Fruit fly (Drosophila melanogaster) whole organism, embryonic: ENCODE results near the gene CG7164.
A peak's percentile ranks its signal among the peaks of the same experiment; 100 is the strongest.

ENCODE experiments used
- Ada2b ChIP-seq: fragments of 200-800 bp; sonication (Bioruptor generic); IDR thresholded peaks from 2 replicates; pipeline ENCODE4 v1.3.6; 2022; ENCODE audit warnings: missing biosample characterization, missing genetic modification characterization
- Aef1 ChIP-seq: fragments of 200-800 bp; sonication (Bioruptor generic); IDR thresholded peaks from 3 replicates; pipeline ENCODE4 v1.3.6; 2022; ENCODE audit warnings: missing biosample characterization, missing genetic modification characterization
- B-H2 ChIP-seq: fragments of 200-800 bp; sonication (Bioruptor generic); optimal IDR thresholded peaks from 2 replicates; lab custom pipeline; 2018; ENCODE audit warnings: missing biosample characterization, mild to moderate bottlenecking, missing genetic modification characterization
- BEAF-32 ChIP-seq: fragments of 200-800 bp; sonication (Bioruptor generic); optimal IDR thresholded peaks from 3 replicates; lab custom pipeline; 2017; ENCODE audit warnings: missing biosample characterization, missing genetic modification characterization, mild to moderate bottlenecking, moderate library complexity, missing genetic modification reagents
- CG10321 ChIP-seq: fragments of 200-800 bp; sonication (Bioruptor generic); IDR thresholded peaks from 2 replicates; pipeline ENCODE4 v1.3.6; 2022; ENCODE audit warnings: missing biosample characterization, missing genetic modification characterization
- CG14860 ChIP-seq: fragments of 200-800 bp; sonication (Bioruptor generic); IDR thresholded peaks from 3 replicates; pipeline ENCODE4 v1.3.6; 2022; ENCODE audit warnings: missing biosample characterization, missing genetic modification characterization; ENCODE audit not compliant: partially characterized antibody
- CG16815 ChIP-seq: fragments of 200-800 bp; sonication (Bioruptor generic); optimal IDR thresholded peaks from 3 replicates; lab custom pipeline; 2017; ENCODE audit warnings: missing biosample characterization, mild to moderate bottlenecking, missing genetic modification characterization
- CG17612 ChIP-seq: fragments of 200-800 bp; sonication (Bioruptor generic); IDR thresholded peaks from 2 replicates; pipeline ENCODE4 v1.3.6; 2022; ENCODE audit warnings: missing biosample characterization, missing genetic modification characterization
- CG17912 ChIP-seq: fragments of 200-800 bp; sonication (Bioruptor generic); optimal IDR thresholded peaks from 2 replicates; lab custom pipeline; 2018; ENCODE audit warnings: missing biosample characterization, mild to moderate bottlenecking, missing genetic modification characterization
- CG1832 ChIP-seq: fragments of 200-800 bp; sonication (Bioruptor generic); optimal IDR thresholded peaks from 2 replicates; lab custom pipeline; 2017; ENCODE audit warnings: missing biosample characterization, mild to moderate bottlenecking, missing genetic modification characterization, inconsistent platforms
- CG2116 ChIP-seq: fragments of 200-800 bp; sonication (Bioruptor generic); optimal IDR thresholded peaks from 3 replicates; lab custom pipeline; 2018; ENCODE audit warnings: missing biosample characterization, mild to moderate bottlenecking, missing genetic modification characterization
- CG32532 ChIP-seq: fragments of 200-800 bp; sonication (Bioruptor generic); IDR thresholded peaks from 2 replicates; pipeline ENCODE4 v1.3.6; 2022; ENCODE audit warnings: missing biosample characterization, missing genetic modification characterization
- CG32767 ChIP-seq: fragments of 200-800 bp; sonication (Bioruptor generic); IDR thresholded peaks from 2 replicates; pipeline ENCODE4 v1.3.6; 2022; ENCODE audit warnings: missing biosample characterization, missing genetic modification characterization
- CG33557 ChIP-seq: fragments of 200-800 bp; sonication (Bioruptor generic); optimal IDR thresholded peaks from 2 replicates; lab custom pipeline; 2019; ENCODE audit warnings: missing biosample characterization, mild to moderate bottlenecking, missing genetic modification characterization, moderate library complexity
- CG3847 ChIP-seq: fragments of 200-800 bp; sonication (Bioruptor generic); IDR thresholded peaks from 2 replicates; pipeline ENCODE4 v1.3.6; 2022; ENCODE audit warnings: missing biosample characterization, missing genetic modification characterization
- CG6689 ChIP-seq: fragments of 200-800 bp; sonication (Bioruptor generic); IDR thresholded peaks from 2 replicates; pipeline ENCODE4 v1.3.6; 2022; ENCODE audit warnings: missing biosample characterization, missing genetic modification characterization
- CG6791 ChIP-seq: fragments of 200-800 bp; sonication (Bioruptor generic); IDR thresholded peaks from 3 replicates; pipeline ENCODE4 v1.3.6; 2022; ENCODE audit warnings: missing biosample characterization, missing genetic modification characterization; ENCODE audit not compliant: partially characterized antibody
- CG8290 ChIP-seq, 3 experiments: fragments of 200-800 bp; sonication (Bioruptor generic); optimal IDR thresholded peaks; 2 replicates each; lab custom pipeline; 2016 to 2019; ENCODE audit warnings: missing biosample characterization in 3 of 3, missing genetic modification characterization in 3 of 3, mild to moderate bottlenecking in 2 of 3, moderate library complexity in 1 of 3
- Dbx ChIP-seq: fragments of 200-800 bp; sonication (Bioruptor generic); IDR thresholded peaks from 3 replicates; pipeline ENCODE4 v1.3.6; 2022; ENCODE audit warnings: missing biosample characterization, missing genetic modification characterization
- Dip3 ChIP-seq: fragments of 200-800 bp; sonication (Bioruptor generic); optimal IDR thresholded peaks from 3 replicates; lab custom pipeline; 2016; ENCODE audit warnings: missing biosample characterization, missing genetic modification characterization
- Eip74EF ChIP-seq, 2 experiments: fragments of 200-800 bp in 1 of 2; fragments of >200 bp in 1 of 2; sonication (Bioruptor generic) in 1 of 2; optimal IDR thresholded peaks; 2 replicates each; lab custom pipeline; 2017 to 2019; ENCODE audit warnings: missing biosample characterization in 2 of 2, missing genetic modification characterization in 2 of 2, mild to moderate bottlenecking in 1 of 2, moderate library complexity in 1 of 2
- HLH3B ChIP-seq: fragments of 200-800 bp; sonication (Bioruptor generic); IDR thresholded peaks from 2 replicates; pipeline ENCODE4 v1.3.6; 2022; ENCODE audit warnings: missing biosample characterization, missing genetic modification characterization
- HLH4C ChIP-seq: fragments of 200-800 bp; sonication (Bioruptor generic); IDR thresholded peaks from 3 replicates; pipeline ENCODE4 v1.3.6; 2022; ENCODE audit warnings: missing biosample characterization, missing genetic modification characterization; ENCODE audit not compliant: partially characterized antibody
- HmgZ ChIP-seq: fragments of 200-800 bp; sonication (Bioruptor generic); optimal IDR thresholded peaks from 2 replicates; lab custom pipeline; 2018; ENCODE audit warnings: missing biosample characterization, mild to moderate bottlenecking, missing genetic modification characterization
- MBD-R2 ChIP-seq: fragments of 200-800 bp; sonication (Bioruptor generic); IDR thresholded peaks from 2 replicates; pipeline ENCODE4 v1.3.6; 2022; ENCODE audit warnings: missing biosample characterization, missing genetic modification characterization
- MESR4 ChIP-seq: fragments of 200-800 bp; sonication (Bioruptor generic); optimal IDR thresholded peaks from 2 replicates; lab custom pipeline; 2018; ENCODE audit warnings: missing biosample characterization, mild to moderate bottlenecking, missing genetic modification characterization, moderate library complexity
- MTF-1 ChIP-seq: fragments of 200-800 bp; sonication (Bioruptor generic); optimal IDR thresholded peaks from 2 replicates; lab custom pipeline; 2018; ENCODE audit warnings: missing biosample characterization, mild to moderate bottlenecking, missing genetic modification characterization, borderline replicate concordance
- Max ChIP-seq: fragments of 200-800 bp; sonication (Bioruptor generic); optimal IDR thresholded peaks from 2 replicates; lab custom pipeline; 2016; ENCODE audit warnings: missing biosample characterization, mild to moderate bottlenecking, missing genetic modification characterization
- Nf-YB ChIP-seq: fragments of 200-800 bp; sonication (Bioruptor generic); optimal IDR thresholded peaks from 3 replicates; lab custom pipeline; 2019; ENCODE audit warnings: missing biosample characterization, mild to moderate bottlenecking, missing genetic modification characterization, moderate library complexity
- Pdp1 ChIP-seq, 2 experiments: fragments of 200-800 bp; sonication (Bioruptor generic); optimal IDR thresholded peaks; 3 replicates each; lab custom pipeline; 2016; ENCODE audit warnings: missing biosample characterization in 2 of 2, missing genetic modification characterization in 2 of 2, mild to moderate bottlenecking in 1 of 2, moderate library complexity in 1 of 2
- Ptx1 ChIP-seq: fragments of 200-800 bp; sonication (Bioruptor generic); IDR thresholded peaks from 2 replicates; pipeline ENCODE4 v1.3.6; 2022; ENCODE audit warnings: missing biosample characterization, missing genetic modification characterization
- Rfx ChIP-seq: fragments of 200-800 bp; sonication (Bioruptor generic); IDR thresholded peaks from 2 replicates; pipeline ENCODE4 v1.3.6; 2022; ENCODE audit warnings: missing biosample characterization, missing genetic modification characterization
- Taf1 ChIP-seq: fragments of 200-800 bp; sonication (Bioruptor generic); IDR thresholded peaks from 2 replicates; pipeline ENCODE4 v1.3.6; 2022; ENCODE audit warnings: missing biosample characterization, missing genetic modification characterization
- Xbp1 ChIP-seq: fragments of 200-800 bp; sonication (Bioruptor generic); optimal IDR thresholded peaks from 3 replicates; lab custom pipeline; 2016; ENCODE audit warnings: missing biosample characterization, mild to moderate bottlenecking, missing genetic modification characterization
- YL-1 ChIP-seq: fragments of 200-800 bp; sonication (Bioruptor generic); optimal IDR thresholded peaks from 3 replicates; lab custom pipeline; 2017; ENCODE audit warnings: missing biosample characterization, mild to moderate bottlenecking, missing genetic modification characterization
- amos ChIP-seq: fragments of 200-800 bp; sonication (Bioruptor generic); IDR thresholded peaks from 2 replicates; pipeline ENCODE4 v1.3.6; 2022; ENCODE audit warnings: missing biosample characterization, missing genetic modification characterization; ENCODE audit not compliant: partially characterized antibody
- bsh ChIP-seq, 2 experiments: fragments of 200-800 bp; sonication (Bioruptor generic); optimal IDR thresholded peaks; 2 replicates each; lab custom pipeline; 2017 to 2018; ENCODE audit warnings: mild to moderate bottlenecking in 2 of 2, missing biosample characterization in 2 of 2, missing genetic modification characterization in 2 of 2, moderate library complexity in 1 of 2
- chm ChIP-seq: fragments of 200-800 bp; sonication (Bioruptor generic); IDR thresholded peaks from 2 replicates; pipeline ENCODE4 v1.3.6; 2022; ENCODE audit warnings: missing biosample characterization, missing genetic modification characterization
- cwo ChIP-seq: fragments of 200-800 bp; sonication (Bioruptor generic); optimal IDR thresholded peaks from 3 replicates; lab custom pipeline; 2017; ENCODE audit warnings: missing biosample characterization, missing genetic modification characterization, mild to moderate bottlenecking, moderate library complexity, missing genetic modification reagents
- en ChIP-seq: fragments of 200-800 bp; sonication (Bioruptor generic); optimal IDR thresholded peaks from 2 replicates; lab custom pipeline; 2016; ENCODE audit warnings: missing biosample characterization, missing genetic modification characterization
- ewg ChIP-seq: fragments of 200-800 bp; sonication (Bioruptor generic); optimal IDR thresholded peaks from 3 replicates; lab custom pipeline; 2017; ENCODE audit warnings: mild to moderate bottlenecking, missing biosample characterization, missing genetic modification reagents, missing genetic modification characterization
- exex ChIP-seq: fragments of 200-800 bp; sonication (Bioruptor generic); optimal IDR thresholded peaks from 4 replicates; lab custom pipeline; 2018; ENCODE audit warnings: missing biosample characterization, mild to moderate bottlenecking, missing genetic modification characterization, moderate library complexity
- hb ChIP-seq: fragments of 200-800 bp; sonication (Bioruptor generic); IDR thresholded peaks from 3 replicates; pipeline ENCODE4 v1.3.6; 2022; ENCODE audit warnings: missing biosample characterization, missing genetic modification characterization; ENCODE audit not compliant: partially characterized antibody
- her ChIP-seq: fragments of 200-800 bp; sonication (Bioruptor generic); optimal IDR thresholded peaks from 2 replicates; lab custom pipeline; 2016; ENCODE audit warnings: missing biosample characterization, missing genetic modification characterization
- oc ChIP-seq: fragments of 200-800 bp; sonication (Bioruptor generic); optimal IDR thresholded peaks from 2 replicates; lab custom pipeline; 2018; ENCODE audit warnings: missing biosample characterization, mild to moderate bottlenecking, missing genetic modification characterization, moderate library complexity
- sisA ChIP-seq: fragments of 200-800 bp; sonication (Bioruptor generic); IDR thresholded peaks from 2 replicates; pipeline ENCODE4 v1.3.6; 2022; ENCODE audit warnings: missing biosample characterization, missing genetic modification characterization
- ttk ChIP-seq: fragments of 200-800 bp; sonication (Bioruptor generic); IDR thresholded peaks from 2 replicates; pipeline ENCODE4 v2.1.2; 2022; ENCODE audit warnings: missing biosample characterization, missing genetic modification characterization
- vvl ChIP-seq: fragments of 200-800 bp; sonication (Bioruptor generic); IDR thresholded peaks from 2 replicates; pipeline ENCODE4 v1.3.6; 2022; ENCODE audit warnings: missing biosample characterization, missing genetic modification characterization

CG7164 gene

dm6 chr2L:7828231-7828630 is 47.0 kb downstream of the CG7164 start (continued):
- peak; percentile 57 for TF ChIP-seq amos (GFP tag; lab: Robert Waterston, UW)
- no peak for TF ChIP-seq hb (GFP tag; lab: Robert Waterston, UW)
- peak; percentile 29 for TF ChIP-seq Max
- TF ChIP-seq bsh (GFP tag; optimal IDR thresholded peaks at IDR 0.05; lab: Kevin White, UChicago): peak in 1 of 2 experiments; percentile 11
- peak; percentile 46 for TF ChIP-seq CG33557 (GFP tag; lab: Kevin White, UChicago)
- peak; percentile 4 for TF ChIP-seq oc (tag; lab: Kevin White, UChicago)
- no peak for TF ChIP-seq CG17612 (GFP tag; lab: Robert Waterston, UW)
- 0 out of 2 replicates have a peak, but pooled peaks have one; percentile 6 for TF ChIP-seq ttk (GFP tag; lab: Robert Waterston, UW)
- TF ChIP-seq CG3847 (GFP tag; lab: Robert Waterston, UW): peak; percentile 45; the same call in 1 of the 2 replicates
- no peak for TF ChIP-seq BEAF-32 (GFP tag; lab: Kevin White, UChicago)
- TF ChIP-seq Dbx (GFP tag; lab: Robert Waterston, UW): peak; percentile 27; the same call in 1 of the 3 replicates
- peak; percentile 13 for TF ChIP-seq Xbp1 (GFP tag; lab: Kevin White, UChicago)
- peak; percentile 30 for TF ChIP-seq CG8290 (GFP tag; optimal IDR thresholded peaks at IDR 0.05; lab: Kevin White, UChicago)
- TF ChIP-seq CG8290 (tag; optimal IDR thresholded peaks at IDR 0.05; lab: Kevin White, UChicago): peak; percentile 20 to 79
- peak; percentile 30; the same call in 1 of the 2 replicates for TF ChIP-seq MBD-R2 (GFP tag; lab: Robert Waterston, UW)
- peak; percentile 35; the same call in 1 of the 2 replicates for TF ChIP-seq vvl
- TF ChIP-seq Ada2b (GFP tag; lab: Robert Waterston, UW): peak; percentile 15; the same call in 1 of the 2 replicates
- peak; percentile 100 for TF ChIP-seq CG10321 (GFP tag; lab: Robert Waterston, UW)
- peak; percentile 59; the same call in 1 of the 2 replicates for TF ChIP-seq chm
- TF ChIP-seq CG32532 (GFP tag; lab: Robert Waterston, UW): peak; percentile 42; the same call in 1 of the 2 replicates
- peak; percentile 43; the same call in 1 of the 2 replicates for TF ChIP-seq Rfx (GFP tag; lab: Robert Waterston, UW)
- TF ChIP-seq sisA (GFP tag; lab: Robert Waterston, UW): no peak
- peak; percentile 97 for TF ChIP-seq YL-1 (GFP tag; lab: Kevin White, UChicago)
- TF ChIP-seq ewg (GFP tag; lab: Kevin White, UChicago): peak; percentile 73
- TF ChIP-seq Pdp1 (GFP tag; optimal IDR thresholded peaks at IDR 0.05; lab: Kevin White, UChicago): peak in 1 of 2 experiments; percentile 14
- no peak for TF ChIP-seq Ptx1 (GFP tag; lab: Robert Waterston, UW)
- peak; percentile 13; the same call in 1 of the 2 replicates for TF ChIP-seq CG6689 (GFP tag; lab: Robert Waterston, UW)
- peak; percentile 99 for TF ChIP-seq CG1832 (GFP tag; lab: Kevin White, UChicago)
- no peak for TF ChIP-seq Taf1 (GFP tag; lab: Robert Waterston, UW)
- peak; percentile 12 for TF ChIP-seq Dip3 (GFP tag; lab: Kevin White, UChicago)
- TF ChIP-seq CG32767: peak; percentile 89
- no peak for TF ChIP-seq en (GFP tag; lab: Kevin White, UChicago)
- TF ChIP-seq HLH3B (GFP tag; lab: Robert Waterston, UW): 0 out of 2 replicates have a peak, but pooled peaks have one; percentile 16
- TF ChIP-seq cwo (GFP tag; lab: Kevin White, UChicago): peak; percentile 19
- TF ChIP-seq HmgZ (tag; lab: Kevin White, UChicago): peak; percentile 79
- TF ChIP-seq CG14860: peak; percentile 61; the same call in 2 of the 3 replicates
- no peak for TF ChIP-seq her (GFP tag; lab: Kevin White, UChicago)
- TF ChIP-seq CG6791: peak; percentile 65; the same call in 2 of the 3 replicates
- peak; percentile 6 for TF ChIP-seq CG17912 (GFP tag; lab: Kevin White, UChicago)
- peak; percentile 16 for TF ChIP-seq MTF-1 (GFP tag; lab: Kevin White, UChicago)
- TF ChIP-seq Eip74EF (GFP tag; optimal IDR thresholded peaks at IDR 0.05; lab: Kevin White, UChicago): no peak
- peak; percentile 13 for TF ChIP-seq MESR4
- TF ChIP-seq CG2116 (GFP tag; lab: Kevin White, UChicago): no peak
- peak; percentile 64 for TF ChIP-seq B-H2 (GFP tag; lab: Kevin White, UChicago)
- TF ChIP-seq Aef1 (GFP tag; lab: Robert Waterston, UW): peak; percentile 15; the same call in 1 of the 3 replicates
- no peak for TF ChIP-seq CG16815 (GFP tag; lab: Kevin White, UChicago)
- peak; percentile 26 for TF ChIP-seq exex (tag; lab: Kevin White, UChicago)
- TF ChIP-seq HLH4C (GFP tag; lab: Robert Waterston, UW): peak; percentile 35
- TF ChIP-seq Nf-YB (GFP tag; lab: Kevin White, UChicago): peak; percentile 49
